Worm (Caenorhabditis elegans): ENCODE measurements around the gene K03B4.8.

- TF ChIP-seq lin-39 (tag; optimal IDR thresholded peaks at IDR 0.05): no peak
- TF ChIP-seq dve-1 (tag; optimal IDR thresholded peaks at IDR 0.05; ENCODE audit: insufficient read depth): peak; percentile 21
- TF ChIP-seq daf-19 (GFP tag; conservative IDR thresholded peaks at IDR 0.05): no peak
- TF ChIP-seq unc-62 (GFP tag; optimal IDR thresholded peaks at IDR 0.05 in 1 of 2): peak in 1 of 2 experiments; percentile 97
- TF ChIP-seq unc-62 (tag; optimal IDR thresholded peaks at IDR 0.05): no peak
- no peak for TF ChIP-seq dmd-8 (GFP tag; IDR thresholded peaks at IDR 0.05)
Observed at ce11 chrV:4720884-4721464, 46.6 kb upstream of the K03B4.8 start.

Measured in whole organism, L4 larva.